Worm (Caenorhabditis elegans) whole organism, L4/young adult: ENCODE data around the gene T04C9.2.

Experiments used
- W03F9.2 ChIP-seq: fragments of 150-350 bp; optimal IDR thresholded peaks from 2 replicates; lab custom pipeline; 2014; ENCODE audit warnings: missing biosample characterization, missing genetic modification characterization
- dao-5 ChIP-seq: sonication (generic microtip); optimal IDR thresholded peaks from 2 replicates; lab custom pipeline; 2016; ENCODE audit warnings: missing genotype, missing genetic modification characterization, moderate library complexity, missing compliant biosample characterization
- him-1 ChIP-seq: sonication (generic microtip); optimal IDR thresholded peaks from 2 replicates; lab custom pipeline; 2016; ENCODE audit warnings: missing genotype, missing genetic modification reagents, missing genetic modification characterization, missing compliant biosample characterization

Gene T04C9.2

DNA sequence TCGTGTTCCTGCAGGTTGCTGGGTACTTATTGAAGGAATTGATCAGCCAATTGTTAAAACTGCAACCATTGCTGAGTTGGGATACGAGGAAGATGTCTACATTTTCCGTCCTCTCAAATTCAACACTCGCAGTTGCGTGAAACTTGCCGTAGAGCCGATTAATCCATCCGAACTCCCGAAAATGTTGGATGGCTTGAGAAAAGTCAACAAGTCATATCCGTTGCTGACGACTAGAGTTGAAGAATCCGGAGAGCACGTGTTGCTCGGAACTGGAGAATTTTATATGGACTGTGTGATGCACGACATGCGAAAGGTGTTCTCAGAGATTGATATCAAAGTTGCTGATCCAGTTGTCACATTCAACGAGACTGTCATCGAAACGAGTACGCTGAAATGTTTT is 19.6 kb downstream of the T04C9.2 start:
- no peak for TF ChIP-seq dao-5 (tag; lab: Kevin White, UChicago)
- no peak for TF ChIP-seq W03F9.2 (tag; lab: Kevin White, UChicago)
- no peak for TF ChIP-seq him-1 (tag; lab: Kevin White, UChicago)

DNA sequence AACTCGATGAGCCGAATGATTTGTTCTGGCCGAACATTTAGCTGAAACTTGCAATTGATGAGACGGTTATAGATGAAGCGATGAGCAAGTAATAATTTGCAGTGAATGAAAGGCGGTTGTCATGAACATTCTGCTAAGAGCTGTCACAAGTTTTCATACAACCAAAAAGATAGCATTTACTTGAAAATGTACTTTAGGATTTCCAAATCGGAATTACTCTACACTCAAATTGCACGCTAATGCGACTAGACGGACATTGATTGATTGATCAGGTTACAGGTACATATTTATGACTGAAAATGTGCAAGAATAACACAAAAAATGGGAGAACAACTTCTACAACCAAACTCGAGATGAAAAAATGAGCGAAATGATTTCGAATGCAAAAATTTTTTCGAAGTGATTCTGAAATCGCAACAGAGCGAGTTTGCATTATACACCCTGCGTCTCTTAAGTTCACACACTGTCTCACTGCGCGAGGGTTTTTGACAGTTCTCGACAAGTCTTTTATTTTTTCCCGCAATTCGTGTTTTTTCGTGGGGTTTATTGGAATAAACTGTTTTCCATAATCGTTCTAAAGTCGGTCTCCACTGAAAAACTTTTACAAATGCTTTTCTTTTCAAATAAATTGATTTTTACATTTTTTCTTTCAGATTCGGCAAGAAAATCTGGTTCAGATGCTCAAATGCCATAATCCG is 28.0 kb downstream of the T04C9.2 start, which contains the start of the genes npp-10 and cyk-3:
Gene npp-10, minus strand, starts transcription at position 51 of the 698 bp plus-strand sequence.
Gene cyk-3, plus strand, starts transcription at position 648 of the 698 bp plus-strand sequence.
- TF ChIP-seq him-1 (tag; lab: Kevin White, UChicago) = no peak
- TF ChIP-seq W03F9.2 (tag; lab: Kevin White, UChicago) = no peak
- no peak for TF ChIP-seq dao-5 (tag; lab: Kevin White, UChicago)

DNA sequence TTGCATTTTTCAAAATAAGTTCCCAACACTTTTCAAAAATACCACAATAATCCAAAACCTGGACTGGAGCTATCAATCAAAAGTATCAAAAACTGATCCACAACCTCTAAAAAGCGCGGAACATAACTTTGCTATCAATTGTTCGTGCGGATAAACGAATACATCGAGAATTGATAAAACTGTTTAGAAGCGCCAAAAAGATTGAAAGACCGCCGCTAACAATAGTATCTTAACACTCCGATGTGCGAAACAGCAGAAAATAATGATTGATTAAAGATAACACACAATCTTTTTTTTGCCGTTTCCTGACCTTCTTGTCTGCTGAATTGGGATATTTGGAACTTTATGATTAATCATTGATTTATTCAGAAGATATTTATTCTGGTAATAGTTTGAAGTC is 36.8 kb downstream of the T04C9.2 start, which contains the start of gene tbx-7:
Gene tbx-7, minus strand, starts transcription at position 101 of the 400 bp plus-strand sequence.
- TF ChIP-seq him-1 (tag; lab: Kevin White, UChicago) = no peak
- no peak for TF ChIP-seq W03F9.2 (tag; lab: Kevin White, UChicago)
- TF ChIP-seq dao-5 (tag; lab: Kevin White, UChicago) = no peak

DNA sequence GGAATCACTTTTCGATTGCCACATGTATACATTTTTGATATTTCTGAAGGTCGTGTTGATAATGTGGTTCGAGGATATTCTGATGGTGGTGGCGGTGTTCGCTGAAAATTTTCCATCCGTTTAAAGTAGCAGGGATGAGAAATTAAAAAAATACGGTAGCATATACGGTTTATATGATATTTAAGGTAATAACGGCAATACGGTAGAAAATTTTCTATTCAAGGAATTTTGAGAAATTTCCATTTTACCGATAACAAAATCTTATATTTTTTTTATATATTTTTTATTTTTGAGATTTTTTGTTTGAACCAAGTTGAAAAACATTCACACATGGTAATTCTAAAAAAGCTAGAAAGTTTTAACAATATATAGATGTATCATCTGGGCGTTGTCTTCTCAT is 38.8 kb downstream of the T04C9.2 start, which contains the start of gene ZK328.6:
Gene ZK328.6, minus strand, starts transcription at position 101 of the 400 bp plus-strand sequence.
- TF ChIP-seq W03F9.2 (tag; lab: Kevin White, UChicago) (no peak), him-1 (tag; lab: Kevin White, UChicago) (no peak), dao-5 (tag; lab: Kevin White, UChicago) (no peak)

DNA sequence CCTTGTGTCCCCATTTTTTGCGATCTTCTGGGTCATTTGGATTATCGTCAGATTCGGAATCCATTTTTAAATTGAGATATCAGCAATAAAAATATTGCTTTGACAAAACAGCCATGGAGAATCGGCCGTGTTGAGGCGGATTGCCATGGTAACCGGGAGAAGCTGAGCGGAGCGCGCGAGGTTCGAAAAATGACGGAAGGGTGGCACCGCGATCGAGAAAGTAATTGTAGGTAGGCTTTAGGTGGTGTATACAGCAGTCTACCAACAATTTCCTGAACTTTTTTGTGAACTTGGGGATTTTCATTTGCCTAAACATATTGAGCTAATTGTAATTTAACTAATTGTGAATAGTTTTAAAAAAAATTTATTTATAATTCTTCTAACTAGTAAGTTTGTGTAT is 47.7 kb downstream of the T04C9.2 start, which contains the start of gene ift-139:
Gene ift-139, minus strand, starts transcription at position 101 of the 400 bp plus-strand sequence.
- TF ChIP-seq W03F9.2 (tag; lab: Kevin White, UChicago) (no peak), dao-5 (tag; lab: Kevin White, UChicago) (no peak), him-1 (tag; lab: Kevin White, UChicago) (no peak)
